Worm (Caenorhabditis elegans) whole organism, L2 larva: ENCODE data around the gene mrps-26.

Experiments
- R02D3.7 ChIP-seq: fragments of 150-350 bp; optimal IDR thresholded peaks from 2 replicates; lab custom pipeline; 2014; ENCODE audit warnings: missing biosample characterization, missing genetic modification characterization
- ZK546.5 ChIP-seq: sonication (generic microtip); optimal IDR thresholded peaks from 2 replicates; lab custom pipeline; 2017; ENCODE audit warnings: missing biosample characterization, missing genetic modification characterization
- aly-2 ChIP-seq: fragments of 150-350 bp; optimal IDR thresholded peaks from 2 replicates; lab custom pipeline; 2014; ENCODE audit warnings: missing biosample characterization, missing genetic modification characterization
- egl-27 ChIP-seq: sonication (generic microtip); optimal IDR thresholded peaks from 3 replicates; lab custom pipeline; 2017; ENCODE audit warnings: missing biosample characterization, missing genetic modification reagents, missing genetic modification characterization
- elt-1 ChIP-seq: fragments of 150-350 bp; optimal IDR thresholded peaks from 2 replicates; lab custom pipeline; 2014; ENCODE audit warnings: missing biosample characterization, missing genetic modification characterization
- fos-1 ChIP-seq: fragments of 150-350 bp; optimal IDR thresholded peaks from 2 replicates; lab custom pipeline; 2014; ENCODE audit warnings: missing biosample characterization, missing genetic modification characterization
- nhr-11 ChIP-seq: fragments of 150-350 bp; optimal IDR thresholded peaks from 2 replicates; lab custom pipeline; 2014; ENCODE audit warnings: missing biosample characterization, missing genetic modification characterization
- nhr-237 ChIP-seq: fragments of 150-350 bp; optimal IDR thresholded peaks from 2 replicates; lab custom pipeline; 2014; ENCODE audit warnings: missing biosample characterization, missing genetic modification characterization
- nhr-25 ChIP-seq: fragments of 150-350 bp; sonication (generic microtip); optimal IDR thresholded peaks from 3 replicates; lab custom pipeline; 2014; ENCODE audit warnings: missing biosample characterization, missing genetic modification characterization
- peb-1 ChIP-seq: fragments of 150-350 bp; optimal IDR thresholded peaks from 2 replicates; lab custom pipeline; 2014; ENCODE audit warnings: missing biosample characterization, missing genetic modification characterization
- snpc-4 ChIP-seq: fragments of 150-350 bp; optimal IDR thresholded peaks from 2 replicates; lab custom pipeline; 2014; ENCODE audit warnings: missing biosample characterization, missing genetic modification characterization
- unc-55 ChIP-seq: fragments of 150-350 bp; sonication (generic microtip); optimal IDR thresholded peaks from 3 replicates; lab custom pipeline; 2014; ENCODE audit warnings: missing biosample characterization, missing genetic modification reagents, missing genetic modification characterization
- ztf-11 ChIP-seq: sonication (generic microtip); optimal IDR thresholded peaks from 2 replicates; lab custom pipeline; 2017; ENCODE audit warnings: missing biosample characterization, missing genetic modification characterization
- ztf-4 ChIP-seq: fragments of 150-350 bp; optimal IDR thresholded peaks from 2 replicates; lab custom pipeline; 2014; ENCODE audit warnings: missing biosample characterization, missing genetic modification characterization

- no peak for TF ChIP-seq peb-1 (tag; lab: Kevin White, UChicago)
- no peak for TF ChIP-seq unc-55 (GFP tag; lab: Kevin White, UChicago)
- TF ChIP-seq nhr-25 (tag; lab: Kevin White, UChicago): no peak
- no peak for TF ChIP-seq ztf-4
- TF ChIP-seq egl-27: no peak
- no peak for TF ChIP-seq aly-2 (tag; lab: Kevin White, UChicago)
- no peak for TF ChIP-seq R02D3.7 (tag; lab: Kevin White, UChicago)
- TF ChIP-seq nhr-237 (tag; lab: Kevin White, UChicago): no peak
- TF ChIP-seq nhr-11 (tag; lab: Kevin White, UChicago): no peak
- no peak for TF ChIP-seq snpc-4
- TF ChIP-seq ZK546.5 (tag; lab: Kevin White, UChicago): no peak
- TF ChIP-seq fos-1 (tag; lab: Kevin White, UChicago): no peak
- no peak for TF ChIP-seq ztf-11
- TF ChIP-seq elt-1 (tag; lab: Kevin White, UChicago): no peak
Observed at ce11 chrIII:5217511-5217910, 16.9 kb upstream of the mrps-26 start, which contains the start of gene cutl-19.
